Fruit fly (Drosophila melanogaster) whole organism: Measurements from ENCODE around the gene CG44044.

Experiments used
- EcR ChIP-seq, 2 experiments: fragments of >200 bp; optimal IDR thresholded peaks; 2 replicates each; lab custom pipeline; 2017; ENCODE audit warnings: missing biosample characterization in 2 of 2, missing genetic modification characterization in 2 of 2, missing genetic modification reagents in 2 of 2
- psq ChIP-seq: fragments of >200 bp; optimal IDR thresholded peaks from 2 replicates; lab custom pipeline; 2017

DNA sequence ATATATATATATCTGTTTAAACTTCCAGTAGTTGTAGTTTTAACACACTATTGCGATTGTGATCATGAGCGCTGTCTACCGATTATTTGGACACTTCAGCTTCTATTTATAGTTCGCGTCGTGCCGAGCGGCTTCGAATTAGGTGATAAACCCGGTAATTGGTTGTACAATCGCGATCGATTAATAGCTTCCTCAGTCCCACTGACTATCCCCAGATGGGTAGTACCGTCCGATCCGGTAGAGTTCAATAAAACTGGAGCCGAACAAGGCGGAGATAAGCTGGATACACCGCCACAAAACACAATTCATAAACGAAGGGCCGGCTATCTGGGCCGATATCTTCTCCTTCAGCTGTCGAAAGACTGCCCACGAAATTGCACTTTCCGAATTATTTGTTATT, 16.2 kb downstream of the CG44044 start:
- TF ChIP-seq psq, result no peak
- TF ChIP-seq EcR (GFP tag; optimal IDR thresholded peaks at IDR 0.05; lab: Kevin White, UChicago), result no peak
